Worm (Caenorhabditis elegans): ENCODE results near the gene T27E9.2.

T27E9.2 gene

DNA sequence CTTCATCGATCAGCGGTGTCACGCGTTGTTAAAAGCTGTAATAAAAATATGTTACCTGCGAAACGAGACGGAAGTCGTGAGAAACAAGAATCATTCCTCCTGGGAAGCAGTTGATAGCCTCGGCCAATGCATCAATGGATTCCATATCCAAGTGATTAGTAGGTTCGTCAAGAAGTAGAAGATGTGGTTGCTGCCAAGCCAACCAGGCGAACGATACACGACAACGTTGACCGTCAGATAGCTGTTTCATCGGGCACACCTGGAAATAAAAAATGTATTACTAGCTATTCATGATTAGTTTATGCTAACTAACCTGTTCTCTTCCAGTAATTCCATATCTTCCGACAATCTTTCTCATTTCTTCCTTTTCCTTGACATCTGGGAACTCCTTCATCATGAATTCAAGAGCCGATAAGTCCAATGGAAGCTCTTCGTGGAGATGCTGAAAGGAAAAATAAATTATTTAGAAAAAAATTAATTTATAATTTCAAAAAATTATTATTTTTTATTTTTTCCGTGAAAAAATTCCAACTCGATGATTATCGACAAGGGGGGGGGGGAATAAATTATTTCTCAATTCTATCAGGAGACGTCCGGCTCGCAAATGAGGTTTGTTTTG is 3.3 kb downstream of the T27E9.2 start, which contains the start of gene tag-164:
Gene tag-164, plus strand, starts transcription at position 569 of the 619 bp plus-strand sequence.
- TF ChIP-seq flt-1 (GFP tag; IDR thresholded peaks at IDR 0.05) (no peak), med-1 (GFP tag; optimal IDR thresholded peaks at IDR 0.05; ENCODE audit: insufficient read depth) (no peak), ztf-23 (GFP tag; IDR thresholded peaks at IDR 0.05) (no peak), ztf-29 (GFP tag; IDR thresholded peaks at IDR 0.05) (no peak)

DNA sequence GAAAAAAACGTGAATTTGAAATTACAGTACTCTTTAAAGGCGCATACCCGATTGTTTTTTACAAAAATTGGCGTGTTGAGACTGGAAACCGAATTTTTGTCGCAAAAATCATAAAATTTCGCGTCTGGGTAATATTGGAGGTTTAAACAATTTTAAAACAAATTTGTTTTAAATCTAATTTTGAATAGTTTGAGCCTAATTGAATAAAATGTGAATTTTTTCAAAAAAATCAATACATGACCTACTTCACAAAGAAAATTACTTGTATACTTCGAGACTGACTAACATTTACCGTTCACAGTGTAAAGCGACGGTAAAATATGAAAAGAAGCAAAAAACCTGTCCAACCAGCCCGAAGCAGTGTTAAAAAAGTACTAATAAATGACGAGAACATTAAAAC is 5.1 kb downstream of the T27E9.2 start:
- no peak for TF ChIP-seq klf-2 (GFP tag; conservative IDR thresholded peaks at IDR 0.05)
- no peak for TF ChIP-seq flt-1 (GFP tag; IDR thresholded peaks at IDR 0.05)
- no peak for TF ChIP-seq ref-1 (GFP tag; conservative IDR thresholded peaks at IDR 0.05)
- TF ChIP-seq cog-1 (tag; optimal IDR thresholded peaks at IDR 0.05): no peak
- no peak for TF ChIP-seq med-1 (GFP tag; optimal IDR thresholded peaks at IDR 0.05; ENCODE audit: insufficient read depth)
- TF ChIP-seq tab-1 (GFP tag; IDR thresholded peaks at IDR 0.05): no peak
- TF ChIP-seq T22C8.4 (GFP tag; IDR thresholded peaks at IDR 0.05): no peak
- TF ChIP-seq ztf-29 (GFP tag; IDR thresholded peaks at IDR 0.05): no peak
- TF ChIP-seq ztf-23 (GFP tag; IDR thresholded peaks at IDR 0.05): no peak

DNA sequence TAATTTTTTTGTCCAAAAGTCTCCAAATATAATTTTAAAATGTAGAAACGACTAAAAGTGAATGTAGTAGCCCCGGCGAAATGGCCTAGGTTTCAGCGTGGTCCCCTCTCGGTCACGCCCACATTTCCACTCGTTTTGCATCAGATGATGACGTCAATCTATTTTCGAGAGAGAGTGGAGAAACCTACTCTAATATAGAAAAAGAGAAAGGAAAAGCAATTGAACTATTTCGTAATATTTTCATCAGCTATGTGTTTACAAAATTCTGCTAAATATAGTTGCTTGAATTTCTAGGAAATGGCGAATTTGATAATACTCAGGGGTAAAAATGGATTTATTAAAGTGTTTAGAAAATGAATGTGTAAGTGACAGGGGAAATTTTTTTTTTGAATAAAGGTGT is 6.6 kb downstream of the T27E9.2 start:
- TF ChIP-seq ref-1 (GFP tag; conservative IDR thresholded peaks at IDR 0.05): no peak
- no peak for TF ChIP-seq ztf-29 (GFP tag; IDR thresholded peaks at IDR 0.05)
- no peak for TF ChIP-seq med-1 (GFP tag; optimal IDR thresholded peaks at IDR 0.05; ENCODE audit: insufficient read depth)
- TF ChIP-seq T22C8.4 (GFP tag; IDR thresholded peaks at IDR 0.05): no peak
- TF ChIP-seq klf-2 (GFP tag; conservative IDR thresholded peaks at IDR 0.05): no peak
- no peak for TF ChIP-seq flt-1 (GFP tag; IDR thresholded peaks at IDR 0.05)
- no peak for TF ChIP-seq cog-1 (tag; optimal IDR thresholded peaks at IDR 0.05)
- no peak for TF ChIP-seq ztf-23 (GFP tag; IDR thresholded peaks at IDR 0.05)
- TF ChIP-seq tab-1 (GFP tag; IDR thresholded peaks at IDR 0.05): no peak

DNA sequence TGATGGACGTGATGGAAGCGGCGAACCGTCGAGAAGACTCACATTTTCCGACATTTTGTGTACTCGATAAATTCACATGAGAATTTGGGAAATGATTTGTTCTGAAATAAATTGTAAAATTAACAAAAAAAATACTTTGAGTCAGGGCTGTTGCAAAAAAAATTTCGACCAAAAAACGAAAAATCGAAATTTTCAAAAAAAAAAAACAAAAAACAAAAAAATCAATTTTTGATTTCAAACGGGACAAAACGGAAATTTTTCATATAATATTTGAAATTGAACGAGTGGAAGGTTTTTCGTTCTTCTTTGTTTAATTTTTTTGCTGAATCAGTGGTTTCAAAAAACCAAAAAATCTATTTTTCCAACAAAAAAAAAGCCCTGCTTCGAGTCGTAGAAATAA is 7.2 kb downstream of the T27E9.2 start, which contains the start of gene cua-1:
Gene cua-1, minus strand, starts transcription at position 101 of the 400 bp plus-strand sequence.
- no peak for TF ChIP-seq ztf-23 (GFP tag; IDR thresholded peaks at IDR 0.05)

DNA sequence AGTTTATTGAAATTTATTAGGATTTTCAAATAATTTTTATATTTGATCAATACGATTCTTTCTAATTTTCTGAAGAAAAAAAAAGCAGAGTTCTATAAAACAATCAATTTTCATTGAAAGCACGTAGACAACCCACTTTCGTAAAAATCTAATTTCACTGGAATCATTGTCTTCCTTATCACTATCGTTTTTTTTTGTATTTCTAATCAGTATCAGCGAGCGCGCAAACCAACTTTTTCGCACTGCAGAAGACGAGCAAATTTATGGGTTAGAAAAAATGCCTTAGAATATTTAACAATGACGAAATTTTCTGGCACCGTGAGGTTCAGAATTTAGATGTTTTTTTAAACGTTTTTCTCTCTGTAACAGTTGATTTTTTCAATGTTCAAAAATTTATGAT is 9.6 kb downstream of the T27E9.2 start:
- TF ChIP-seq tab-1 (GFP tag; IDR thresholded peaks at IDR 0.05) (no peak), flt-1 (GFP tag; IDR thresholded peaks at IDR 0.05) (no peak), ref-1 (GFP tag; conservative IDR thresholded peaks at IDR 0.05) (no peak), ztf-23 (GFP tag; IDR thresholded peaks at IDR 0.05) (no peak), ztf-29 (GFP tag; IDR thresholded peaks at IDR 0.05) (no peak), klf-2 (GFP tag; conservative IDR thresholded peaks at IDR 0.05) (no peak), cog-1 (tag; optimal IDR thresholded peaks at IDR 0.05) (no peak), med-1 (GFP tag; optimal IDR thresholded peaks at IDR 0.05; ENCODE audit: insufficient read depth) (no peak), T22C8.4 (GFP tag; IDR thresholded peaks at IDR 0.05) (no peak)

DNA sequence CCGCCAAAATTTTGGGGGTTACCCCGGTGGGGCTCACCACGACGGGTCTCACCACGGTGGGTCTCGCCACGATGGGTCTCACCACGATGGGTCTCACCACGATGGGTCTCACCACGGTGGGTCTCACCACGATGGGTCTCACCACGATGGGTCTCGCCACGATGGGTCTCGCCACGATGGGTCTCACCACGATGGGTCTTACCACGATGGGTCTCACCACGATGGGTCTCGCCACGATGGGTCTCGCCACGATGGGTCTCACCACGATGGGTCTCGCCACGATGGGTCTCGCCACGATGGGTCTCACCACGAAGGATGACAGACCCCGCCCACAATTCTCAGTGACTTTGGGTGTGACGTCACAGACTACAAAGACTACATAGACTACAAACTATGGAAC is 14.1 kb downstream of the T27E9.2 start:
- 0 out of 2 replicates have a peak, but pooled peaks have one; percentile 21 for TF ChIP-seq tab-1 (GFP tag; IDR thresholded peaks at IDR 0.05)

DNA sequence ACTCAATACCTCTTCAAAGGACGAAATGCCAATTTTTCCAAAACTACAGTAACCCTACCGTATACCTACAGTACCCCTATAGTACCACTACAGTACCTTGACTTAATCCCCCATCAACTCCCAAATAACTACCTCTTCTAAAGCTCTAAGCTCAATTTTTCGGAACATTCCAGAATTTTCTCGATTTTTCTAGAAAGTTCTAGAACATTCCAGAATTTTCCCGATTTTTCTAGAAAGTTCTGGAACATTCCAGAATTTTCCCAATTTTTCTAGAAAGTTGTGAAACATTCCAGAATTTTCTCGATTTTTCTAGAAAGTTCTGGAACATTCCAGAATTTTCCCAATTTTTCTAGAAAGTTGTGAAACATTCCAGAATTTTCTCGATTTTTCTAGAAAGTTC is 15.5 kb downstream of the T27E9.2 start:
- TF ChIP-seq flt-1 (GFP tag; IDR thresholded peaks at IDR 0.05): peak; percentile 65; the same call in 1 of the 2 replicates

DNA sequence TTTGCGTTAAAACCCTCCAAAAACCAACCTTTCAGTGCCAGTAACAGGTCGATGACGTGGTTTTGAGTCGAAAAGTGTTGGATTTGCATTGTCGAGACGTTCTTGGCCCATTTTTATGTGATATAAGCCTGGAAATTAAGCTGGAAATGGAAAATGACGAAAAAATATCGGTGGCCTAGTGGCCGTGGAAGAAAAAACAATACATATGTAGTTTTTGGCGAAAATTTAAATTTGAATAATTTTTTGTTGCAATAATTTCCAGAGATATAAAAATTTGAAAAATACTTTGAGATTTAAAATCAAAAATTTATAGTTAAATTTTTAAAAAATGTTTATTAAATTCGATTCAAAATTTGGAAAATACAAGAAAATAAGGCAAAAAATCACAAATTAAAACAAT is 23.0 kb downstream of the T27E9.2 start, which contains the start of gene ciao-2B:
Gene ciao-2B, minus strand, starts transcription at position 130 of the 400 bp plus-strand sequence.
- TF ChIP-seq ztf-23 (GFP tag; IDR thresholded peaks at IDR 0.05) (no peak), T22C8.4 (GFP tag; IDR thresholded peaks at IDR 0.05) (no peak), med-1 (GFP tag; optimal IDR thresholded peaks at IDR 0.05; ENCODE audit: insufficient read depth) (no peak), cog-1 (tag; optimal IDR thresholded peaks at IDR 0.05) (no peak), klf-2 (GFP tag; conservative IDR thresholded peaks at IDR 0.05) (no peak), tab-1 (GFP tag; IDR thresholded peaks at IDR 0.05) (no peak), flt-1 (GFP tag; IDR thresholded peaks at IDR 0.05) (no peak), ztf-29 (GFP tag; IDR thresholded peaks at IDR 0.05) (no peak), ref-1 (GFP tag; conservative IDR thresholded peaks at IDR 0.05) (no peak)

DNA sequence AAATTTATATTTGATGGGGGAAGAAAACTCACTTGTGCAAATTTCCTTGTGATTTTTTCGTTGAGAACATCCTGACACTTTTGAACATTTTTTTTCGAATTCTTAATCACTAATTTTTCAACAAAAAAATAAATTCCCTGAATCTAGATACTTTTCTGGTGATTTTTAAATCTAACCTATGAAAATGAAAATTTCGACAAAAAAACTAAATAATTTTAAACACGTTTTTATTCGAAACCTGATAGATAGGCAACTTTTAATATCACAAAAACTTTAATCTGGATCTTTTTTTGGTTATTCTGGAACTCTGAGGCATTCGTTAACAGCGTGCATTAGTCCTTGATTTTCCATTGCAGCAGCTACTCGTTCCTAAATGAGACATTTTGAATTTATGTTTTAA is 25.5 kb downstream of the T27E9.2 start, which contains the start of gene F45G2.9:
Gene F45G2.9, minus strand, starts transcription at position 101 of the 400 bp plus-strand sequence.
- TF ChIP-seq tab-1 (GFP tag; IDR thresholded peaks at IDR 0.05) (no peak), ztf-29 (GFP tag; IDR thresholded peaks at IDR 0.05) (no peak)

DNA sequence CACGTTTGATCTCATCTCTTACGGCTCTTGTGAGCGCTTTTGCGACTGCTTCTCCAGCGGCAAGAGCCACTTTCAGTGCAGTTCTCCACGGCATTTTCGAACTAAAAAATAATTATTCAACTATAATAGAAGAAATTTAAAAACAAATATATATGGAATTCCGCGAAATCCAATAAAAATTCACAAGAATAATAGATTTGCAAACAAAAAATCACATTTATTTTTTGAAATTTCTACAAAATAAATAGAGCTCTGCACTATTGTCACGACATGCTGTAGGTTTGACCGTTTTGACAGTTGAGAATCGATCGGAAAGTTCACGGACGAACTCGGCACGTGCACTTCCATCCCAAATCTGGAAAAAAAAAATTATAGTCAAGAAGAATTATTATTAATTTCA is 26.8 kb downstream of the T27E9.2 start, which contains the start of gene F45G2.8:
Gene F45G2.8, minus strand, starts transcription at position 101 of the 400 bp plus-strand sequence.
- TF ChIP-seq ztf-29 (GFP tag; IDR thresholded peaks at IDR 0.05): no peak
- no peak for TF ChIP-seq klf-2 (GFP tag; conservative IDR thresholded peaks at IDR 0.05)
- TF ChIP-seq ztf-23 (GFP tag; IDR thresholded peaks at IDR 0.05): no peak
- TF ChIP-seq med-1 (GFP tag; optimal IDR thresholded peaks at IDR 0.05; ENCODE audit: insufficient read depth): no peak
- no peak for TF ChIP-seq flt-1 (GFP tag; IDR thresholded peaks at IDR 0.05)
- TF ChIP-seq ref-1 (GFP tag; conservative IDR thresholded peaks at IDR 0.05): no peak
- TF ChIP-seq T22C8.4 (GFP tag; IDR thresholded peaks at IDR 0.05): no peak
- no peak for TF ChIP-seq tab-1 (GFP tag; IDR thresholded peaks at IDR 0.05)
- TF ChIP-seq cog-1 (tag; optimal IDR thresholded peaks at IDR 0.05): no peak

DNA sequence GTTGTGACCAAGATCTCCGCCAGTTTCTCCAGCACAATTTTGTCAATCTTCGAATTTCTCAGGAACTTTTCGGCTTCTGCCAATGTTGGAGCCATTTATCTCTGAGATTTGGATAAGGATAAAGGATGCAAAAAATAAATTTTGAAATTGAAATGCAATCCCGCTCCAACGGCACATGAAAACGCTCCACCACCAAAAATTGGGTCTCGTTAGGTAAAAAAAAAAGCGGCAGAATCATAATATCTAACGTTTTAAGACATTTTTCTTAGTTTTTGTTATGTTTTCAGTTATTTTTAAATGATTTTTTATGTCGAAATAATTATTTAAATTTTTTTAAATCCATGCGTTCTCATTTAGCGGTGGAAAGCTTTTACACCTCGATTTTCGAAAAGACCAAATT is 28.0 kb downstream of the T27E9.2 start, which contains the start of gene F45G2.7:
Gene F45G2.7, minus strand, starts transcription at position 101 of the 400 bp plus-strand sequence.
- no peak for TF ChIP-seq ztf-29 (GFP tag; IDR thresholded peaks at IDR 0.05)
- TF ChIP-seq med-1 (GFP tag; optimal IDR thresholded peaks at IDR 0.05; ENCODE audit: insufficient read depth): no peak
- no peak for TF ChIP-seq ztf-23 (GFP tag; IDR thresholded peaks at IDR 0.05)
- TF ChIP-seq T22C8.4 (GFP tag; IDR thresholded peaks at IDR 0.05): no peak
- TF ChIP-seq klf-2 (GFP tag; conservative IDR thresholded peaks at IDR 0.05): no peak
- TF ChIP-seq ref-1 (GFP tag; conservative IDR thresholded peaks at IDR 0.05): no peak
- no peak for TF ChIP-seq cog-1 (tag; optimal IDR thresholded peaks at IDR 0.05)
- TF ChIP-seq flt-1 (GFP tag; IDR thresholded peaks at IDR 0.05): no peak
- no peak for TF ChIP-seq tab-1 (GFP tag; IDR thresholded peaks at IDR 0.05)

Measured in whole organism, midembryonic.